Worm (Caenorhabditis elegans): Measurements from ENCODE around the gene R08B4.3.

The R08B4.3 gene

DNA sequence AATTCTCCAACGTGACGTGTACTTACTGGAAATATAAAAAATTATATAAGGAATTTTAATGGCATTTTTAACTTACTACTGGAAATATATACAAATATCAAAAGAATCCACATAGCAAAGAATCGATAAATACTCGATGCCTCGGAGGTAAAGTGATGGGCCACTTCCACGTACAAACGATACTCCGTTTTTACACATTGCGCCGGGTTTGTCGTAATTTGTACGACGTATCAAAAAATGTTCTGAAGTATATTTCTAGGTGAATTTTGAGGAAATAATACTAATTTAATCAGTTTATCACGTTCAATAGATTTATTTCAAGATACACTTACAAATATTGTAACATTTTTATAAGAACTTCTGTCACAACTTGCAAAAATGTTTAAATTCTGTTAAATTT, at the start of gene R08B4.3:
Gene R08B4.3 (minus strand): TSS at position 198 of the 400 bp plus-strand sequence.
- TF ChIP-seq lir-3 (tag; optimal IDR thresholded peaks at IDR 0.05) (no peak), mdl-1 (tag; optimal IDR thresholded peaks at IDR 0.05) (no peak), T20F7.1 (GFP tag; optimal IDR thresholded peaks at IDR 0.05) (peak; percentile 74), hif-1 (tag; optimal IDR thresholded peaks at IDR 0.05) (no peak), tra-1 (GFP tag; IDR thresholded peaks at IDR 0.05) (no peak), ZK546.5 (tag; optimal IDR thresholded peaks at IDR 0.05) (no peak), duxl-1 (tag; optimal IDR thresholded peaks at IDR 0.05; ENCODE audit: poor library complexity) (no peak), F44E2.7 (GFP tag; IDR thresholded peaks at IDR 0.05) (no peak), T26A8.4 (GFP tag; IDR thresholded peaks at IDR 0.05) (no peak)

DNA sequence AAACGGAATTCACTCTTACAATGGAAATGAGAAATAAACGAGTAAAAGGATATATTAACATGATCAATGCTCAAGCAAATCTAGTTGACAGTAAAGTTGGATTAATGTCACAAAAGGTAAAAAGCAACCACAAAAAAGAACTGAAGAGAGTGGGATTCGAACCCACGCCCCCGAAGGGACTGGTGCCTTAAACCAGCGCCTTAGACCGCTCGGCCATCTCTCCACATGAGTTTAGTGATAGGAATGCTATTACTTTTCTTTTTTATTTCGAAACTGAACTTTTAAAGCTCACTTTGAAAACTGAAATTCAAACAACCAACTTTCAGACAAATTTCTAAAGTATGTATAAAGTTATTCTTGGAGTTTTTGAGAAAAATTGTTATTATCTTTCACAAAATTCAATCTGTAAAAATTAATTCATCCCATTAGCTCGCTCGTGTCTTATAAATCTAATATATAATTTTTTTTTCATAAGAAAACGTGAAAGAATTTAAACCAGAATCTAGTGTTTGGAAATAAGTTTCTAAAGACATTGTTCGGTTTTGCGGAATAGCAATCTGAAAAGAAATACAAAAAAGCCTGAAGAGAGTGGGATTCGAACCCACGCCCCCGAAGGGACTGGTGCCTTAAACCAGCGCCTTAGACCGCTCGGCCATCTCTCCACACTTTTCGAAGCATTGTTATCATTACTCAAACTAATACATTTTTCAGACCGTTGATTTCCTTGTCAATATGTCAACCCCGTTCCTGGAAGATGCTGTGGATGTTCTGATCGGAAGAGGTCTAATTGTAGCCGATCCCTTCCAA, 42.2 kb upstream of the R08B4.3 start:
- TF ChIP-seq lin-1 (GFP tag; IDR thresholded peaks at IDR 0.05), result no peak
- TF ChIP-seq tra-1 (GFP tag; IDR thresholded peaks at IDR 0.05), result peak; percentile 17
- TF ChIP-seq rbr-2 (tag; optimal IDR thresholded peaks at IDR 0.05), result peak; percentile 15
- TF ChIP-seq nhr-77 (tag; optimal IDR thresholded peaks at IDR 0.05), result no peak
- no peak; the same call in 1 of the 2 replicates for TF ChIP-seq madf-9 (GFP tag; conservative IDR thresholded peaks at IDR 0.05)
- no peak for TF ChIP-seq zip-2 (tag; optimal IDR thresholded peaks at IDR 0.05)
- TF ChIP-seq Y48G9A.11 (GFP tag; IDR thresholded peaks at IDR 0.05), result no peak
- TF ChIP-seq ceh-20 (GFP tag; IDR thresholded peaks at IDR 0.05), result no peak
- TF ChIP-seq dmd-6 (GFP tag; IDR thresholded peaks at IDR 0.05), result peak; percentile 35; the same call in 1 of the 2 replicates
- TF ChIP-seq dmd-8 (GFP tag; IDR thresholded peaks at IDR 0.05), result no peak; the same call in 1 of the 2 replicates
- TF ChIP-seq Y75B8A.6 (GFP tag; IDR thresholded peaks at IDR 0.05), result no peak
- no peak for TF ChIP-seq egl-43 (GFP tag; IDR thresholded peaks at IDR 0.05)
- TF ChIP-seq hlh-30 (tag; optimal IDR thresholded peaks at IDR 0.05; ENCODE audit: insufficient read depth), result no peak
- peak; percentile 41; the same call in 1 of the 2 replicates for TF ChIP-seq pha-4 (GFP tag; IDR thresholded peaks at IDR 0.05)
- no peak for TF ChIP-seq pha-4 (tag; optimal IDR thresholded peaks at IDR 0.05)
- no peak for TF ChIP-seq hlh-11 (tag; optimal IDR thresholded peaks at IDR 0.05)
- no peak for TF ChIP-seq pqm-1 (tag; optimal IDR thresholded peaks at IDR 0.05)
- no peak for TF ChIP-seq nhr-28 (tag; optimal IDR thresholded peaks at IDR 0.05)
- peak; percentile 36; the same call in 1 of the 2 replicates for TF ChIP-seq mdt-29 (GFP tag; IDR thresholded peaks at IDR 0.05)
- TF ChIP-seq skn-1 (tag; optimal IDR thresholded peaks at IDR 0.05), result no peak
- peak; percentile 56; the same call in 1 of the 2 replicates for TF ChIP-seq ctbp-1 (GFP tag; IDR thresholded peaks at IDR 0.05)
- peak; percentile 67 for TF ChIP-seq vab-7 (GFP tag; IDR thresholded peaks at IDR 0.05)
- TF ChIP-seq spr-3 (GFP tag; optimal IDR thresholded peaks at IDR 0.05), result peak; percentile 24
- TF ChIP-seq saeg-2 (GFP tag; IDR thresholded peaks at IDR 0.05), result 0 out of 2 replicates have a peak, but pooled peaks have one; percentile 34
- 0 out of 2 replicates have a peak, but pooled peaks have one; percentile 53 for TF ChIP-seq tag-97 (GFP tag; IDR thresholded peaks at IDR 0.05)
- no peak for TF ChIP-seq mxl-2 (GFP tag; conservative IDR thresholded peaks at IDR 0.05)
- TF ChIP-seq lin-38 (GFP tag; IDR thresholded peaks at IDR 0.05), result no peak
- TF ChIP-seq nhr-10 (tag; optimal IDR thresholded peaks at IDR 0.05), result no peak
- TF ChIP-seq arid-1 (GFP tag; conservative IDR thresholded peaks at IDR 0.05), result 0 out of 2 replicates have a peak, but pooled peaks have one; percentile 47
- TF ChIP-seq madf-5 (GFP tag; IDR thresholded peaks at IDR 0.05), result peak; percentile 25 to 63; a peak in 1 of 4 replicates
- TF ChIP-seq nhr-111 (GFP tag; optimal IDR thresholded peaks at IDR 0.05), result no peak
- no peak for TF ChIP-seq dve-1 (tag; optimal IDR thresholded peaks at IDR 0.05; ENCODE audit: insufficient read depth)
- TF ChIP-seq daf-16 (GFP tag; optimal IDR thresholded peaks at IDR 0.05), result peak in 1 of 2 experiments; percentile 67
- no peak for TF ChIP-seq daf-16 (tag; optimal IDR thresholded peaks at IDR 0.05)
- no peak for TF ChIP-seq zfp-2 (tag; optimal IDR thresholded peaks at IDR 0.05)
- TF ChIP-seq set-16 (GFP tag; IDR thresholded peaks at IDR 0.05), result no peak
- TF ChIP-seq Y105C5A.15 (GFP tag; IDR thresholded peaks at IDR 0.05), result peak; percentile 62; the same call in 1 of the 2 replicates
- TF ChIP-seq snpc-1.2 (GFP tag; IDR thresholded peaks at IDR 0.05), result no peak; the same call in none of the 2 replicates
- TF ChIP-seq lim-7 (GFP tag; IDR thresholded peaks at IDR 0.05), result peak; percentile 84
- no peak for TF ChIP-seq T20F7.1 (GFP tag; optimal IDR thresholded peaks at IDR 0.05)
- peak; percentile 39 for TF ChIP-seq duxl-1 (tag; optimal IDR thresholded peaks at IDR 0.05; ENCODE audit: poor library complexity)

All from whole organism, L4 larva.